ENCODE assay signal across 2 worm cellular contexts in genomic region chrX:11093985-11094593, ce11.
TF ChIP-seq lines count a peak whose summit lies in the region.

No protein-coding gene starts in this region.

TF ChIP-seq in whole organism, L4 larva, 104 proteins besides CTCF, POLR2A, EP300 and RAD21 (continued from another document):
- TF ChIP-seq zip-11 (GFP tag; IDR thresholded peaks at IDR 0.05; lab: Robert Waterston, UW): peak; percentile 48; the same call in 1 of the 2 replicates
- TF ChIP-seq pha-4 (GFP tag; IDR thresholded peaks at IDR 0.05; lab: Robert Waterston, UW): peak; percentile 98
- TF ChIP-seq pha-4 (tag; optimal IDR thresholded peaks at IDR 0.05; lab: Kevin White, UChicago): peak; percentile 100
- TF ChIP-seq nhr-41 (GFP tag; IDR thresholded peaks at IDR 0.05; lab: Robert Waterston, UW): peak; percentile 91
- TF ChIP-seq unc-39 (tag; optimal IDR thresholded peaks at IDR 0.05; lab: Kevin White, UChicago): peak; percentile 94
- TF ChIP-seq egl-43 (GFP tag; IDR thresholded peaks at IDR 0.05; lab: Robert Waterston, UW): peak; percentile 100
- TF ChIP-seq saeg-2 (GFP tag; IDR thresholded peaks at IDR 0.05; lab: Robert Waterston, UW): peak; percentile 99
- peak; percentile 90 for TF ChIP-seq sdz-12 (GFP tag; optimal IDR thresholded peaks at IDR 0.05; lab: Kevin White, UChicago)
- TF ChIP-seq snpc-1.2 (GFP tag; IDR thresholded peaks at IDR 0.05; lab: Robert Waterston, UW): peak; percentile 80
- peak; percentile 100 for TF ChIP-seq lin-39 (tag; optimal IDR thresholded peaks at IDR 0.05; lab: Kevin White, UChicago)
- TF ChIP-seq hlh-30 (tag; optimal IDR thresholded peaks at IDR 0.05; lab: Kevin White, UChicago; ENCODE audit: insufficient read depth): peak; percentile 96
- peak; percentile 82 for TF ChIP-seq pqm-1 (tag; optimal IDR thresholded peaks at IDR 0.05; lab: Kevin White, UChicago)
- peak; percentile 99 for TF ChIP-seq spr-1 (tag; optimal IDR thresholded peaks at IDR 0.05; lab: Kevin White, UChicago)
- TF ChIP-seq jun-1 (tag; optimal IDR thresholded peaks at IDR 0.05; lab: Kevin White, UChicago): peak; percentile 100
- peak; percentile 98 for TF ChIP-seq Y105C5A.15 (GFP tag; IDR thresholded peaks at IDR 0.05; lab: Robert Waterston, UW)
- TF ChIP-seq F44E2.7 (GFP tag; IDR thresholded peaks at IDR 0.05; lab: Robert Waterston, UW): 0 out of 2 replicates have a peak, but pooled peaks have one; percentile 81
- TF ChIP-seq ctbp-1 (GFP tag; IDR thresholded peaks at IDR 0.05; lab: Robert Waterston, UW): peak; percentile 99
- TF ChIP-seq dpl-1 (GFP tag; optimal IDR thresholded peaks at IDR 0.05; lab: Kevin White, UChicago): peak; percentile 82
- peak; percentile 98 for TF ChIP-seq zfp-3 (GFP tag; conservative IDR thresholded peaks at IDR 0.05; lab: Robert Waterston, UW)
- TF ChIP-seq php-3 (GFP tag; IDR thresholded peaks at IDR 0.05; lab: Robert Waterston, UW): peak; percentile 99
- TF ChIP-seq lin-29 (GFP tag; IDR thresholded peaks at IDR 0.05; lab: Robert Waterston, UW): peak; percentile 99
- TF ChIP-seq daf-8 (GFP tag; IDR thresholded peaks at IDR 0.05; lab: Robert Waterston, UW): peak; percentile 93; the same call in 1 of the 2 replicates
- peak; percentile 99 for TF ChIP-seq lin-13 (GFP tag; optimal IDR thresholded peaks at IDR 0.05; lab: Kevin White, UChicago)
- TF ChIP-seq nhr-76 (tag; optimal IDR thresholded peaks at IDR 0.05; lab: Kevin White, UChicago): peak; percentile 88
- peak; percentile 100 for TF ChIP-seq zag-1 (tag; optimal IDR thresholded peaks at IDR 0.05; lab: Kevin White, UChicago)
- TF ChIP-seq lin-38 (GFP tag; IDR thresholded peaks at IDR 0.05; lab: Robert Waterston, UW): peak; percentile 91
- TF ChIP-seq nhr-77 (tag; optimal IDR thresholded peaks at IDR 0.05; lab: Kevin White, UChicago): peak; percentile 100
- TF ChIP-seq attf-4 (tag; optimal IDR thresholded peaks at IDR 0.05; lab: Kevin White, UChicago): peak; percentile 78
- TF ChIP-seq rbr-2 (tag; optimal IDR thresholded peaks at IDR 0.05; lab: Kevin White, UChicago): peak; percentile 100
- peak; percentile 90 for TF ChIP-seq ceh-82 (tag; optimal IDR thresholded peaks at IDR 0.05; lab: Kevin White, UChicago)
- peak; percentile 100 for TF ChIP-seq hmg-1.1 (GFP tag; IDR thresholded peaks at IDR 0.05; lab: Robert Waterston, UW)
- peak; percentile 82 for TF ChIP-seq lin-15B (tag; optimal IDR thresholded peaks at IDR 0.05; lab: Kevin White, UChicago)
- TF ChIP-seq dve-1 (tag; optimal IDR thresholded peaks at IDR 0.05; lab: Kevin White, UChicago; ENCODE audit: insufficient read depth): peak; percentile 100
- peak; percentile 91 for TF ChIP-seq mxl-2 (GFP tag; conservative IDR thresholded peaks at IDR 0.05; lab: Robert Waterston, UW)
- peak; percentile 99 for TF ChIP-seq dmd-6 (GFP tag; IDR thresholded peaks at IDR 0.05; lab: Robert Waterston, UW)
- peak; percentile 74 for TF ChIP-seq nhr-111 (GFP tag; optimal IDR thresholded peaks at IDR 0.05; lab: Kevin White, UChicago)
- peak; percentile 99 for TF ChIP-seq hlh-11 (tag; optimal IDR thresholded peaks at IDR 0.05; lab: Kevin White, UChicago)
- peak; percentile 99 for TF ChIP-seq zip-2 (tag; optimal IDR thresholded peaks at IDR 0.05; lab: Kevin White, UChicago)
- TF ChIP-seq nhr-11 (tag; optimal IDR thresholded peaks at IDR 0.05; lab: Kevin White, UChicago): peak; percentile 97
- TF ChIP-seq nhr-42 (GFP tag; IDR thresholded peaks at IDR 0.05; lab: Robert Waterston, UW): peak; percentile 100
- TF ChIP-seq ceh-44 (GFP tag; IDR thresholded peaks at IDR 0.05; lab: Robert Waterston, UW): peak; percentile 95
- peak; percentile 93 for TF ChIP-seq ceh-32 (tag; optimal IDR thresholded peaks at IDR 0.05; lab: Kevin White, UChicago; ENCODE audit: poor library complexity)
- TF ChIP-seq Y5F2A.4 (GFP tag; optimal IDR thresholded peaks at IDR 0.05; lab: Kevin White, UChicago): peak; percentile 98
- peak; percentile 98 for TF ChIP-seq ces-1 (GFP tag; optimal IDR thresholded peaks at IDR 0.05; lab: Kevin White, UChicago)
- TF ChIP-seq Y75B8A.6 (GFP tag; IDR thresholded peaks at IDR 0.05; lab: Robert Waterston, UW): peak; percentile 94
- TF ChIP-seq T20F7.1 (GFP tag; optimal IDR thresholded peaks at IDR 0.05; lab: Kevin White, UChicago): peak; percentile 94
- TF ChIP-seq mes-2 (tag; optimal IDR thresholded peaks at IDR 0.05; lab: Kevin White, UChicago; ENCODE audit: poor library complexity, severe bottlenecking): peak; percentile 98
- TF ChIP-seq T26A8.4 (GFP tag; IDR thresholded peaks at IDR 0.05; lab: Robert Waterston, UW): peak; percentile 100

TF ChIP-seq in whole organism, late embryonic, 69 proteins besides CTCF, POLR2A, EP300 and RAD21 (continued from another document):
- TF ChIP-seq ceh-19 (GFP tag; optimal IDR thresholded peaks at IDR 0.05; lab: Kevin White, UChicago) (peak; percentile 82), ceh-2 (tag; optimal IDR thresholded peaks at IDR 0.05; lab: Kevin White, UChicago) (peak; percentile 81), fkh-10 (GFP tag; optimal IDR thresholded peaks at IDR 0.05; lab: Kevin White, UChicago) (peak; percentile 91), hlh-6 (tag; optimal IDR thresholded peaks at IDR 0.05; lab: Kevin White, UChicago) (peak; percentile 87), lim-6 (tag; optimal IDR thresholded peaks at IDR 0.05; lab: Kevin White, UChicago) (peak; percentile 85), tbx-2 (tag; optimal IDR thresholded peaks at IDR 0.05; lab: Kevin White, UChicago) (peak; percentile 97), unc-55 (GFP tag; optimal IDR thresholded peaks at IDR 0.05; lab: Kevin White, UChicago) (peak; percentile 96)
